Worm (Caenorhabditis elegans): ENCODE results near the gene cpt-2.

DNA sequence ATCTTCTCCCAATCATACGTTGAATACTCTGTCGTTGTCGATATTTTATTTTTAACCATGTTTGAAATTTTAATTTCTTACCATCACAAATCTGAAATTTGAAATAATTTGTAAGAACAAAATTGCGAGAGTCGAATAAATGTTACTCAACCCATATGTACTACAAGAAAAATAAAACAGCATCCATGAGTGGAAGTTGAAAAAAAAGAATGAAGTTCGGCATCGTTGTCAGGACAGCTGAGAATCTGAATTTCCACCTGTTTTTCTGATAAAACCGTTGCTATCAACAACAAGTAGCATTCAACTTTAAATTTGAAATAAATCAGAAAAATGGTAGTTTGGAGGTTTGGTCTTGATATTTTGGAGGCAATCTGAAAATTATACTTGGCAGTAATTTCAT lies 44.4 kb downstream of the cpt-2 start, which contains the start of gene C29F4.3:
- TF ChIP-seq ceh-9 (tag; optimal IDR thresholded peaks at IDR 0.05), result no peak
- no peak for TF ChIP-seq F13H6.1 (tag; optimal IDR thresholded peaks at IDR 0.05)
- no peak for TF ChIP-seq ceh-18 (tag; optimal IDR thresholded peaks at IDR 0.05)
- TF ChIP-seq nhr-232 (tag; optimal IDR thresholded peaks at IDR 0.05), result no peak
- TF ChIP-seq hlh-30 (tag; optimal IDR thresholded peaks at IDR 0.05; ENCODE audit: insufficient read depth), result no peak
- no peak for TF ChIP-seq ceh-2 (tag; optimal IDR thresholded peaks at IDR 0.05)
- TF ChIP-seq ceh-48 (tag; optimal IDR thresholded peaks at IDR 0.05), result no peak
- no peak for TF ChIP-seq nfya-1 (tag; optimal IDR thresholded peaks at IDR 0.05)
- no peak for TF ChIP-seq mec-3 (tag; optimal IDR thresholded peaks at IDR 0.05; ENCODE audit: borderline replicate concordance)
- no peak for TF ChIP-seq madf-2 (tag; optimal IDR thresholded peaks at IDR 0.05)
- no peak for TF ChIP-seq C38D4.7 (GFP tag; optimal IDR thresholded peaks at IDR 0.05)
- no peak for TF ChIP-seq tbx-2 (tag; optimal IDR thresholded peaks at IDR 0.05)
- no peak for TF ChIP-seq pqm-1 (tag; optimal IDR thresholded peaks at IDR 0.05)
- TF ChIP-seq K02D7.2 (tag; optimal IDR thresholded peaks at IDR 0.05), result no peak
